Fruit fly (Drosophila melanogaster) whole organism: ENCODE measurements around the gene Irc.
"Not testable (repeated sequence)": the region's sequence is repeated elsewhere in the genome, so short reads cannot be mapped to it uniquely, and the experiment has no call there.

Experiments used
- CG8478 ChIP-seq: fragments of >200 bp; optimal IDR thresholded peaks from 2 replicates; lab custom pipeline; 2018; ENCODE audit warnings: inconsistent platforms
- Dll ChIP-seq: fragments of >200 bp; optimal IDR thresholded peaks from 2 replicates; lab custom pipeline; 2017
- EcR ChIP-seq, 2 experiments: fragments of >200 bp; optimal IDR thresholded peaks; 2 replicates each; lab custom pipeline; 2017; ENCODE audit warnings: missing biosample characterization in 2 of 2, missing genetic modification characterization in 2 of 2, missing genetic modification reagents in 2 of 2
- pan ChIP-seq: fragments of >200 bp; optimal IDR thresholded peaks from 2 replicates; lab custom pipeline; 2017
- psq ChIP-seq: fragments of >200 bp; optimal IDR thresholded peaks from 2 replicates; lab custom pipeline; 2017
- usp ChIP-seq: fragments of >200 bp; optimal IDR thresholded peaks from 2 replicates; lab custom pipeline; 2017; ENCODE audit warnings: missing biosample characterization, missing genetic modification characterization, mixed read lengths

Gene Irc

dm6 chr3R:16980958-16981623 lies 21.6 kb upstream of the Irc start:
- TF ChIP-seq psq (lab: Kevin White, UChicago) (no peak), CG8478 (lab: Kevin White, UChicago) (no peak), EcR (GFP tag; optimal IDR thresholded peaks at IDR 0.05; lab: Kevin White, UChicago) (no peak), pan (lab: Kevin White, UChicago) (no peak), Dll (no peak), usp (GFP tag; lab: Kevin White, UChicago) (no peak)

dm6 chr3R:16982108-16982707 lies 20.5 kb upstream of the Irc start, which contains the start of gene AhcyL2:
Gene AhcyL2 (minus strand): TSS chr3R:16982158.
- TF ChIP-seq pan (lab: Kevin White, UChicago) (no peak), usp (GFP tag; lab: Kevin White, UChicago) (no peak), CG8478 (lab: Kevin White, UChicago) (no peak), EcR (GFP tag; optimal IDR thresholded peaks at IDR 0.05; lab: Kevin White, UChicago) (no peak), psq (lab: Kevin White, UChicago) (no peak), Dll (no peak)

dm6 chr3R:16983001-16983400 lies 19.7 kb upstream of the Irc start:
- no peak for TF ChIP-seq psq (lab: Kevin White, UChicago)
- no peak for TF ChIP-seq pan (lab: Kevin White, UChicago)

- no peak for TF ChIP-seq psq (lab: Kevin White, UChicago)
Measured at dm6 chr3R:16984221-16984620, 18.5 kb upstream of the Irc start.

dm6 chr3R:16985547-16985946 lies 17.1 kb upstream of the Irc start:
- TF ChIP-seq psq (lab: Kevin White, UChicago): no peak
- peak; percentile 84 for TF ChIP-seq pan (lab: Kevin White, UChicago)

- TF ChIP-seq usp (GFP tag; lab: Kevin White, UChicago): no peak
- peak in 1 of 2 experiments; percentile 28 for TF ChIP-seq EcR (GFP tag; optimal IDR thresholded peaks at IDR 0.05; lab: Kevin White, UChicago)
Measured at dm6 chr3R:16986181-16987074, 16.2 kb upstream of the Irc start.

- no peak for TF ChIP-seq Dll
- TF ChIP-seq CG8478 (lab: Kevin White, UChicago): no peak
- TF ChIP-seq psq (lab: Kevin White, UChicago): no peak
- no peak for TF ChIP-seq pan (lab: Kevin White, UChicago)
- TF ChIP-seq usp (GFP tag; lab: Kevin White, UChicago): no peak
- TF ChIP-seq EcR (GFP tag; optimal IDR thresholded peaks at IDR 0.05; lab: Kevin White, UChicago): no peak
Measured at dm6 chr3R:16987220-16987923, 15.3 kb upstream of the Irc start, which contains the start of gene CG18622. Gene CG18622 (minus strand): TSS chr3R:16987732.

- TF ChIP-seq psq (lab: Kevin White, UChicago) (no peak), EcR (GFP tag; optimal IDR thresholded peaks at IDR 0.05; lab: Kevin White, UChicago) (no peak), pan (lab: Kevin White, UChicago) (no peak), usp (GFP tag; lab: Kevin White, UChicago) (no peak), Dll (no peak), CG8478 (lab: Kevin White, UChicago) (no peak)
Measured at dm6 chr3R:16987924-16988298, 14.8 kb upstream of the Irc start.

- TF ChIP-seq pan (lab: Kevin White, UChicago); usp (GFP tag; lab: Kevin White, UChicago); psq (lab: Kevin White, UChicago): not testable (repeated sequence)
Measured at dm6 chr3R:16988514-16988913, 14.2 kb upstream of the Irc start, which contains the start of gene MESK4. Gene MESK4 (plus strand): TSS chr3R:16988814.

- TF ChIP-seq usp (GFP tag; lab: Kevin White, UChicago) (no peak), CG8478 (lab: Kevin White, UChicago) (no peak), Dll (no peak), pan (lab: Kevin White, UChicago) (no peak), psq (lab: Kevin White, UChicago) (no peak), EcR (GFP tag; optimal IDR thresholded peaks at IDR 0.05; lab: Kevin White, UChicago) (no peak)
Measured at dm6 chr3R:16991781-16992180, 10.9 kb upstream of the Irc start, which contains the start of gene EMC2B. Gene EMC2B (minus strand): TSS chr3R:16991878.

dm6 chr3R:16992716-16993115 lies 10.0 kb upstream of the Irc start, which contains the start of gene CG31274:
Gene CG31274 (plus strand): TSS chr3R:16993016.
- not testable (repeated sequence) for TF ChIP-seq usp (GFP tag; lab: Kevin White, UChicago); pan (lab: Kevin White, UChicago); EcR (GFP tag; optimal IDR thresholded peaks at IDR 0.05; lab: Kevin White, UChicago)
